Worm (Caenorhabditis elegans) whole organism, L3 larva: ENCODE results near the gene C04A11.5.

Source experiments
- R02D3.7 ChIP-seq: fragments of 150-350 bp; optimal IDR thresholded peaks from 2 replicates; lab custom pipeline; 2014; ENCODE audit warnings: missing biosample characterization, missing genetic modification characterization
- aly-2 ChIP-seq: fragments of 150-350 bp; optimal IDR thresholded peaks from 2 replicates; lab custom pipeline; 2014; ENCODE audit warnings: missing biosample characterization, missing genetic modification characterization
- ama-1 ChIP-seq: fragments of 150-350 bp; optimal IDR thresholded peaks from 2 replicates; lab custom pipeline; 2018
- ceh-16 ChIP-seq: sonication (generic microtip); optimal IDR thresholded peaks from 2 replicates; lab custom pipeline; 2017; ENCODE audit warnings: missing biosample characterization, missing genetic modification characterization
- ceh-28 ChIP-seq: fragments of 150-350 bp; optimal IDR thresholded peaks from 2 replicates; lab custom pipeline; 2014; ENCODE audit warnings: missing biosample characterization, missing genetic modification reagents, missing genetic modification characterization
- ceh-82 ChIP-seq: fragments of 150-350 bp; optimal IDR thresholded peaks from 2 replicates; lab custom pipeline; 2014; ENCODE audit warnings: missing biosample characterization, missing genetic modification characterization
- ceh-9 ChIP-seq: sonication (generic microtip); optimal IDR thresholded peaks from 2 replicates; lab custom pipeline; 2018; ENCODE audit warnings: missing biosample characterization, missing genetic modification characterization
- daf-12 ChIP-seq: fragments of 150-350 bp; optimal IDR thresholded peaks from 2 replicates; lab custom pipeline; 2014; ENCODE audit warnings: missing biosample characterization, missing genetic modification reagents, missing genetic modification characterization
- egl-27 ChIP-seq: sonication (generic microtip); optimal IDR thresholded peaks from 4 replicates; lab custom pipeline; 2017; ENCODE audit warnings: missing biosample characterization, missing genetic modification reagents, missing genetic modification characterization
- egl-5 ChIP-seq: fragments of 150-350 bp; optimal IDR thresholded peaks from 2 replicates; lab custom pipeline; 2017; ENCODE audit warnings: missing biosample characterization, missing genetic modification reagents, missing genetic modification characterization, inconsistent platforms
- elt-1 ChIP-seq: fragments of 150-350 bp; optimal IDR thresholded peaks from 2 replicates; lab custom pipeline; 2014; ENCODE audit warnings: missing biosample characterization, missing genetic modification characterization
- elt-2 ChIP-seq: sonication (generic microtip); optimal IDR thresholded peaks from 2 replicates; lab custom pipeline; 2016; ENCODE audit warnings: missing genetic modification reagents, mild to moderate bottlenecking, missing genetic modification characterization, missing compliant biosample characterization
- elt-3 ChIP-seq, 3 experiments: fragments of 150-350 bp in 1 of 3; sonication (generic microtip) in 2 of 3; optimal IDR thresholded peaks; 2 replicates in 2 of 3; 4 replicates in 1 of 3; lab custom pipeline; 2014 to 2017; ENCODE audit warnings: missing biosample characterization in 3 of 3, missing genetic modification characterization in 3 of 3
- fkh-10 ChIP-seq: sonication (generic microtip); optimal IDR thresholded peaks from 2 replicates; lab custom pipeline; 2017; ENCODE audit warnings: missing biosample characterization, missing genetic modification reagents, missing genetic modification characterization
- jun-1 ChIP-seq: fragments of 150-350 bp; optimal IDR thresholded peaks from 2 replicates; lab custom pipeline; 2014; ENCODE audit warnings: missing biosample characterization, missing genetic modification reagents, missing genetic modification characterization
- lin-15B ChIP-seq: fragments of 150-350 bp; optimal IDR thresholded peaks from 2 replicates; lab custom pipeline; 2014; ENCODE audit warnings: missing biosample characterization, missing genetic modification characterization
- lin-39 ChIP-seq: fragments of 150-350 bp; optimal IDR thresholded peaks from 2 replicates; lab custom pipeline; 2018; ENCODE audit warnings: missing biosample characterization, missing genetic modification reagents, missing genetic modification characterization
- lsy-12 ChIP-seq: sonication (generic microtip); optimal IDR thresholded peaks from 2 replicates; lab custom pipeline; 2016; ENCODE audit warnings: mild to moderate bottlenecking, missing genetic modification characterization, missing compliant biosample characterization
- mdl-1 ChIP-seq: fragments of 150-350 bp; optimal IDR thresholded peaks from 2 replicates; lab custom pipeline; 2014; ENCODE audit warnings: missing biosample characterization, missing genetic modification characterization
- mml-1 ChIP-seq: fragments of 150-350 bp; sonication (generic microtip); optimal IDR thresholded peaks from 3 replicates; lab custom pipeline; 2014; ENCODE audit warnings: missing biosample characterization, missing genetic modification characterization
- nfya-1 ChIP-seq: sonication (generic microtip); optimal IDR thresholded peaks from 2 replicates; lab custom pipeline; 2017; ENCODE audit warnings: missing genetic modification characterization, mild to moderate bottlenecking, missing compliant biosample characterization, antibody characterized with exemption, moderate library complexity; ENCODE audit not compliant: insufficient read depth
- nhr-11 ChIP-seq: fragments of 150-350 bp; optimal IDR thresholded peaks from 2 replicates; lab custom pipeline; 2014; ENCODE audit warnings: missing biosample characterization, missing genetic modification characterization
- nhr-23 ChIP-seq: fragments of 150-350 bp; optimal IDR thresholded peaks from 2 replicates; lab custom pipeline; 2014; ENCODE audit warnings: missing biosample characterization, missing genetic modification reagents, missing genetic modification characterization
- nhr-237 ChIP-seq: fragments of 150-350 bp; optimal IDR thresholded peaks from 2 replicates; lab custom pipeline; 2014; ENCODE audit warnings: missing biosample characterization, missing genetic modification characterization
- nhr-25 ChIP-seq: sonication (generic microtip); optimal IDR thresholded peaks from 2 replicates; lab custom pipeline; 2017; ENCODE audit warnings: missing biosample characterization, missing genetic modification characterization
- nhr-28 ChIP-seq: fragments of 150-350 bp; optimal IDR thresholded peaks from 2 replicates; lab custom pipeline; 2014; ENCODE audit warnings: missing biosample characterization, missing genetic modification characterization
- nhr-43 ChIP-seq: sonication (generic microtip); optimal IDR thresholded peaks from 2 replicates; lab custom pipeline; 2016; ENCODE audit warnings: mild to moderate bottlenecking, missing genetic modification characterization, missing compliant biosample characterization; ENCODE audit not compliant: poor library complexity, severe bottlenecking
- nhr-67 ChIP-seq: fragments of 150-350 bp; optimal IDR thresholded peaks from 2 replicates; lab custom pipeline; 2014; ENCODE audit warnings: missing biosample characterization, missing genetic modification characterization
- nhr-76 ChIP-seq: fragments of 150-350 bp; sonication (generic microtip); optimal IDR thresholded peaks from 5 replicates; lab custom pipeline; 2014; ENCODE audit warnings: missing biosample characterization, missing genetic modification characterization
- nhr-77 ChIP-seq: fragments of 150-350 bp; optimal IDR thresholded peaks from 2 replicates; lab custom pipeline; 2014; ENCODE audit warnings: missing biosample characterization, missing genetic modification characterization
- pha-4 ChIP-seq: fragments of 150-350 bp; optimal IDR thresholded peaks from 2 replicates; lab custom pipeline; 2014; ENCODE audit warnings: missing biosample characterization, missing genetic modification reagents, missing genetic modification characterization
- pqm-1 ChIP-seq: fragments of 150-350 bp; optimal IDR thresholded peaks from 2 replicates; lab custom pipeline; 2017; ENCODE audit warnings: missing biosample characterization, missing genetic modification characterization, inconsistent platforms
- sea-2 ChIP-seq: fragments of 150-350 bp; sonication (generic microtip); optimal IDR thresholded peaks from 4 replicates; lab custom pipeline; 2014; ENCODE audit warnings: missing biosample characterization, missing genetic modification reagents, missing genetic modification characterization
- skn-1 ChIP-seq: fragments of 150-350 bp; optimal IDR thresholded peaks from 2 replicates; lab custom pipeline; 2014; ENCODE audit warnings: missing biosample characterization, missing genetic modification characterization
- snpc-4 ChIP-seq: fragments of 150-350 bp; optimal IDR thresholded peaks from 2 replicates; lab custom pipeline; 2014; ENCODE audit warnings: missing biosample characterization, missing genetic modification characterization
- tbx-2 ChIP-seq: sonication (generic microtip); optimal IDR thresholded peaks from 2 replicates; lab custom pipeline; 2016; ENCODE audit warnings: mild to moderate bottlenecking, missing genetic modification characterization, missing compliant biosample characterization
- unc-39 ChIP-seq: sonication (generic microtip); optimal IDR thresholded peaks from 4 replicates; lab custom pipeline; 2017; ENCODE audit warnings: missing biosample characterization, missing genetic modification characterization
- unc-62 ChIP-seq: fragments of 150-350 bp; sonication (generic microtip); optimal IDR thresholded peaks from 4 replicates; lab custom pipeline; 2014; ENCODE audit warnings: missing biosample characterization, missing genetic modification reagents, missing genetic modification characterization
- zag-1 ChIP-seq: fragments of 150-350 bp; optimal IDR thresholded peaks from 2 replicates; lab custom pipeline; 2014; ENCODE audit warnings: missing biosample characterization, missing genetic modification characterization
- ztf-11 ChIP-seq: fragments of 150-350 bp; optimal IDR thresholded peaks from 2 replicates; lab custom pipeline; 2014; ENCODE audit warnings: missing biosample characterization, missing genetic modification characterization
- ztf-4 ChIP-seq: fragments of 150-350 bp; optimal IDR thresholded peaks from 2 replicates; lab custom pipeline; 2014; ENCODE audit warnings: missing biosample characterization, missing genetic modification characterization

Gene C04A11.5

DNA sequence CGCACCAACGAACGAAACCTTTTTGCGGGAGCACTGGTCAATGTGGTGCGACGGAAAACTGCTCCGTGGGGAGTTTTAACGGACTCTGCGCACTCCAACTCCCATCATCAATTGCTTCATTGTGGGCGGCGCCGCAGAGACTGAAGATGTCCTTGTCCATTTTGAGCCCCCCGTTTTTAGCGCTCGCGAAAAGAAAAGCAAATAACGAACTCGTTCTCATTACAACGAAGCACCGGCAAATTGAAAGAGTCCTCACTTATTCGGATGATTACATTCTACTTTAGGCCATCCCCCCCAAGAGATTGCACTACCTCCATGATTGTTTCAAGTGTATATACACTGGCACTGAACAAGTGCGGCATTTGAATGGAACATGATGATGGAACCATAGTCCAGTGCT is 17.6 kb upstream of the C04A11.5 start, which contains the start of gene acr-9:
acr-9 (minus strand) TSS at position 101 of the 400 bp plus-strand sequence.
- TF ChIP-seq snpc-4 (tag; lab: Kevin White, UChicago) (no peak), lin-39 (peak; percentile 29)
- TF ChIP-seq, all 47 proteins: peak for 1

ce11 chrX:13647305-13647704 is 17.1 kb upstream of the C04A11.5 start, which contains the start of gene C40C9.3:
Gene C40C9.3, plus strand, starts transcription at chrX:13647605.
- TF ChIP-seq nhr-11 (tag; lab: Kevin White, UChicago) (no peak), ztf-11 (tag; lab: Kevin White, UChicago) (no peak), nhr-25 (tag; lab: Kevin White, UChicago) (no peak), ceh-9 (no peak), ztf-4 (tag; lab: Kevin White, UChicago) (no peak), lin-15B (tag; lab: Kevin White, UChicago) (no peak), jun-1 (no peak), pqm-1 (tag; lab: Kevin White, UChicago) (no peak), unc-39 (no peak), egl-5 (tag; lab: Kevin White, UChicago) (no peak), tbx-2 (tag; lab: Kevin White, UChicago) (no peak)

- TF ChIP-seq nhr-23 (tag; lab: Kevin White, UChicago) (no peak), nhr-77 (tag; lab: Kevin White, UChicago) (no peak), ztf-11 (tag; lab: Kevin White, UChicago) (no peak), egl-27 (tag; lab: Kevin White, UChicago) (no peak), nhr-67 (tag; lab: Kevin White, UChicago) (no peak), elt-1 (tag; lab: Kevin White, UChicago) (no peak), nhr-76 (no peak), elt-3 (tag; optimal IDR thresholded peaks at IDR 0.05; lab: Kevin White, UChicago) (no peak), nfya-1 (tag; lab: Kevin White, UChicago) (no peak), lin-15B (tag; lab: Kevin White, UChicago) (no peak), nhr-28 (tag; lab: Kevin White, UChicago) (no peak), ceh-82 (tag; lab: Kevin White, UChicago) (no peak), mdl-1 (tag; lab: Kevin White, UChicago) (no peak), nhr-11 (tag; lab: Kevin White, UChicago) (no peak), aly-2 (no peak), jun-1 (no peak)
Observed at ce11 chrX:13650799-13651198, 13.6 kb upstream of the C04A11.5 start, which contains the start of gene C40C9.4. Gene C40C9.4, plus strand, starts transcription at chrX:13651099.

DNA sequence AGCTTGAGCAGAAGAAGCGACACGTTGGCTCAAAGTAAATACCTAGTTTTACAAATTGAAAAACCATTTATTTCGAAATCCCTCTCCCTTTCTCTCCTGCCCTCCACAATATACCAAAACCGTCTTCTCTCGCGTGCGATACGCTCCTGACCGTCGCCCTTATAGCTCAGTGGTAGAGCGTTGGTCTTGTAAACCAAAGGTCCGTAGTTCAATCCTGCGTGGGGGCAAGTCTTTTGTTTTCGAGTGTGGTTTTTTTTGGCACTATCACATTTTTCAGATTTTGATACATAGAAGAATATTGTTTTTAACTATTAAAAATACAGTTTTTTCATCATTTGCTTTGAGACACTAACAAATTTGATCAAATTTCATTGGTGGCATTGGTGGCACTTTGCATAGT is 10.8 kb upstream of the C04A11.5 start:
- peak; percentile 38 for TF ChIP-seq pha-4 (tag; lab: Kevin White, UChicago)
- no peak for TF ChIP-seq nhr-237

ce11 chrX:13654276-13654675 is 10.1 kb upstream of the C04A11.5 start:
- TF ChIP-seq pha-4 (tag; lab: Kevin White, UChicago) = peak; percentile 42
- TF ChIP-seq ceh-28 = no peak

DNA sequence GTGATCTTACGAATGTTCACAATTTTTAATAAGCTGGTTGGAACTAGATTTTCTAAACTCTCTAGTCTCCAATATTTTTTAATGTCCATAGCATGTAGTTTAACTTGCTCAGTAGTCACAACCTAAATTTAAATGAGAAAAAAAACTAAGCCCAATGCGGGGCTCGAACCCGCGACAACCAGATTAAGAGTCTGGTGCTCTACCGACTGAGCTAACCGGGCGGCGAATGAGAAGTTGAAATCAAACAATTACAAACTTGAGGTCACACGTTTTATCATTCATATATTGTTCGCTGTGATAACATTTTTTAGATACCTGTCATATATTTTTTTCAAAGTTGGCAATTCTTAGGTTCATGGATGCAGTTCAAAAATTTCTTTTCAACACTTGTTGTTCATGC is 8.6 kb upstream of the C04A11.5 start:
- TF ChIP-seq elt-2 (tag; lab: Kevin White, UChicago) = peak; percentile 13
- no peak for TF ChIP-seq daf-12 (tag; lab: Kevin White, UChicago)

ce11 chrX:13660206-13660605 is 4.2 kb upstream of the C04A11.5 start, which contains the start of gene C04A11.1:
Gene C04A11.1, plus strand, starts transcription at chrX:13660506.
- TF ChIP-seq pha-4 (tag; lab: Kevin White, UChicago) (no peak), daf-12 (tag; lab: Kevin White, UChicago) (no peak), mml-1 (tag; lab: Kevin White, UChicago) (no peak), ama-1 (lab: Kevin White, UChicago) (no peak), fkh-10 (GFP tag; lab: Kevin White, UChicago) (no peak), skn-1 (tag; lab: Kevin White, UChicago) (no peak), nhr-67 (tag; lab: Kevin White, UChicago) (no peak), egl-27 (tag; lab: Kevin White, UChicago) (no peak), egl-5 (tag; lab: Kevin White, UChicago) (no peak), ceh-16 (no peak), nhr-43 (tag; lab: Kevin White, UChicago) (no peak), lsy-12 (tag; lab: Kevin White, UChicago) (no peak), zag-1 (no peak), lin-39 (no peak), nhr-77 (tag; lab: Kevin White, UChicago) (no peak), unc-62 (no peak), elt-3 (tag; optimal IDR thresholded peaks at IDR 0.05; lab: Kevin White, UChicago) (no peak), sea-2 (GFP tag; lab: Kevin White, UChicago) (no peak), ztf-11 (tag; lab: Kevin White, UChicago) (no peak), R02D3.7 (tag; lab: Kevin White, UChicago) (no peak)
- TF ChIP-seq, all 47 proteins: peak for 0
